Worm (Caenorhabditis elegans) whole organism, L2 larva: ENCODE results near the gene F56F11.4.
A peak's percentile ranks its signal among the peaks of the same experiment; 100 is the strongest.

Source experiments
- C34F6.9 ChIP-seq: fragments of 150-350 bp; optimal IDR thresholded peaks from 2 replicates; lab custom pipeline; 2014; ENCODE audit warnings: missing biosample characterization, missing genetic modification characterization
- F13H6.1 ChIP-seq: sonication (generic microtip); optimal IDR thresholded peaks from 2 replicates; lab custom pipeline; 2016; ENCODE audit warnings: missing genetic modification characterization, missing compliant biosample characterization
- Y55F3AM.14 ChIP-seq: fragments of 200-800 bp; sonication (Bioruptor generic); optimal IDR thresholded peaks from 2 replicates; lab custom pipeline; 2018; ENCODE audit warnings: mild to moderate bottlenecking, missing genetic modification characterization, missing compliant biosample characterization
- ZK546.5 ChIP-seq: sonication (generic microtip); optimal IDR thresholded peaks from 2 replicates; lab custom pipeline; 2017; ENCODE audit warnings: missing biosample characterization, missing genetic modification characterization
- alr-1 ChIP-seq: fragments of 150-350 bp; optimal IDR thresholded peaks from 2 replicates; lab custom pipeline; 2014; ENCODE audit warnings: missing biosample characterization, missing genetic modification characterization
- aly-2 ChIP-seq: fragments of 150-350 bp; optimal IDR thresholded peaks from 2 replicates; lab custom pipeline; 2014; ENCODE audit warnings: missing biosample characterization, missing genetic modification characterization
- ama-1 ChIP-seq: fragments of 150-350 bp; optimal IDR thresholded peaks from 2 replicates; lab custom pipeline; 2018; ENCODE audit warnings: inconsistent platforms
- blmp-1 ChIP-seq: sonication (generic microtip); optimal IDR thresholded peaks from 2 replicates; lab custom pipeline; 2017; ENCODE audit warnings: missing genetic modification characterization, mild to moderate bottlenecking, missing compliant biosample characterization, antibody characterized with exemption, moderate library complexity; ENCODE audit not compliant: insufficient read depth
- ceh-16 ChIP-seq: fragments of 150-350 bp; optimal IDR thresholded peaks from 2 replicates; lab custom pipeline; 2014; ENCODE audit warnings: missing biosample characterization, missing genetic modification characterization
- ceh-82 ChIP-seq: fragments of 150-350 bp; optimal IDR thresholded peaks from 2 replicates; lab custom pipeline; 2014; ENCODE audit warnings: missing biosample characterization, missing genetic modification characterization
- crh-2 ChIP-seq: sonication (generic microtip); optimal IDR thresholded peaks from 2 replicates; lab custom pipeline; 2017; ENCODE audit warnings: missing biosample characterization, missing genetic modification characterization
- dmd-4 ChIP-seq: sonication (generic microtip); optimal IDR thresholded peaks from 2 replicates; lab custom pipeline; 2017; ENCODE audit warnings: missing biosample characterization, missing genetic modification characterization
- egl-27 ChIP-seq: sonication (generic microtip); optimal IDR thresholded peaks from 3 replicates; lab custom pipeline; 2017; ENCODE audit warnings: missing biosample characterization, missing genetic modification reagents, missing genetic modification characterization
- elt-1 ChIP-seq: fragments of 150-350 bp; optimal IDR thresholded peaks from 2 replicates; lab custom pipeline; 2014; ENCODE audit warnings: missing biosample characterization, missing genetic modification characterization
- fos-1 ChIP-seq: fragments of 150-350 bp; optimal IDR thresholded peaks from 2 replicates; lab custom pipeline; 2014; ENCODE audit warnings: missing biosample characterization, missing genetic modification characterization
- gmeb-1 ChIP-seq: fragments of 150-350 bp; optimal IDR thresholded peaks from 2 replicates; lab custom pipeline; 2014; ENCODE audit warnings: missing biosample characterization, missing genetic modification characterization
- lin-11 ChIP-seq: fragments of 150-350 bp; sonication (generic microtip); optimal IDR thresholded peaks from 2 replicates; lab custom pipeline; 2014; ENCODE audit warnings: missing biosample characterization, missing genetic modification characterization, inconsistent platforms, mixed read lengths
- lin-13 ChIP-seq: fragments of 150-350 bp; optimal IDR thresholded peaks from 2 replicates; lab custom pipeline; 2014; ENCODE audit warnings: missing biosample characterization, missing genetic modification reagents, missing genetic modification characterization
- lin-39 ChIP-seq: fragments of 150-350 bp; optimal IDR thresholded peaks from 2 replicates; lab custom pipeline; 2014; ENCODE audit warnings: missing biosample characterization, missing genetic modification reagents, missing genetic modification characterization
- lsy-2 ChIP-seq, 2 experiments: fragments of 150-350 bp in 1 of 2; sonication (generic microtip) in 1 of 2; optimal IDR thresholded peaks; 2 replicates each; lab custom pipeline; 2014 to 2017; ENCODE audit warnings: missing biosample characterization in 2 of 2, missing genetic modification characterization in 2 of 2
- mbf-1 ChIP-seq: sonication (generic microtip); optimal IDR thresholded peaks from 2 replicates; lab custom pipeline; 2017; ENCODE audit warnings: missing biosample characterization, missing genetic modification characterization
- nhr-10 ChIP-seq: sonication (generic microtip); optimal IDR thresholded peaks from 2 replicates; lab custom pipeline; 2017; ENCODE audit warnings: missing biosample characterization, missing genetic modification characterization
- nhr-11 ChIP-seq: fragments of 150-350 bp; optimal IDR thresholded peaks from 2 replicates; lab custom pipeline; 2014; ENCODE audit warnings: missing biosample characterization, missing genetic modification characterization
- nhr-12 ChIP-seq: fragments of 150-350 bp; optimal IDR thresholded peaks from 2 replicates; lab custom pipeline; 2014; ENCODE audit warnings: missing biosample characterization, missing genetic modification characterization
- nhr-129 ChIP-seq: fragments of 150-350 bp; optimal IDR thresholded peaks from 2 replicates; lab custom pipeline; 2014; ENCODE audit warnings: missing biosample characterization, missing genetic modification characterization
- nhr-21 ChIP-seq: fragments of 150-350 bp; optimal IDR thresholded peaks from 2 replicates; lab custom pipeline; 2014; ENCODE audit warnings: missing biosample characterization, missing genetic modification characterization
- nhr-25 ChIP-seq: fragments of 150-350 bp; sonication (generic microtip); optimal IDR thresholded peaks from 3 replicates; lab custom pipeline; 2014; ENCODE audit warnings: missing biosample characterization, missing genetic modification characterization
- nhr-77 ChIP-seq: fragments of 150-350 bp; optimal IDR thresholded peaks from 2 replicates; lab custom pipeline; 2014; ENCODE audit warnings: missing biosample characterization, missing genetic modification characterization
- peb-1 ChIP-seq: fragments of 150-350 bp; optimal IDR thresholded peaks from 2 replicates; lab custom pipeline; 2014; ENCODE audit warnings: missing biosample characterization, missing genetic modification characterization
- sem-4 ChIP-seq: fragments of 150-350 bp; optimal IDR thresholded peaks from 2 replicates; lab custom pipeline; 2014; ENCODE audit warnings: missing biosample characterization, missing genetic modification reagents, missing genetic modification characterization
- sma-3 ChIP-seq: sonication (generic microtip); optimal IDR thresholded peaks from 2 replicates; lab custom pipeline; 2016; ENCODE audit warnings: missing genetic modification reagents, missing genetic modification characterization, missing compliant biosample characterization
- snpc-4 ChIP-seq: fragments of 150-350 bp; optimal IDR thresholded peaks from 2 replicates; lab custom pipeline; 2014; ENCODE audit warnings: missing biosample characterization, missing genetic modification characterization
- unc-39 ChIP-seq: fragments of 150-350 bp; optimal IDR thresholded peaks from 2 replicates; lab custom pipeline; 2014; ENCODE audit warnings: missing biosample characterization, missing genetic modification characterization
- unc-55 ChIP-seq: fragments of 150-350 bp; sonication (generic microtip); optimal IDR thresholded peaks from 3 replicates; lab custom pipeline; 2014; ENCODE audit warnings: missing biosample characterization, missing genetic modification reagents, missing genetic modification characterization
- zag-1 ChIP-seq: fragments of 150-350 bp; optimal IDR thresholded peaks from 2 replicates; lab custom pipeline; 2014; ENCODE audit warnings: missing biosample characterization, missing genetic modification characterization
- ztf-1 ChIP-seq: fragments of 200-800 bp; sonication (Bioruptor generic); conservative IDR thresholded peaks from 2 replicates; pipeline ENCODE4 v1.3.6; 2022; ENCODE audit warnings: missing genetic modification characterization, missing compliant biosample characterization
- ztf-11 ChIP-seq: sonication (generic microtip); optimal IDR thresholded peaks from 2 replicates; lab custom pipeline; 2017; ENCODE audit warnings: missing biosample characterization, missing genetic modification characterization
- ztf-4 ChIP-seq: fragments of 150-350 bp; optimal IDR thresholded peaks from 2 replicates; lab custom pipeline; 2014; ENCODE audit warnings: missing biosample characterization, missing genetic modification characterization

The F56F11.4 gene

DNA sequence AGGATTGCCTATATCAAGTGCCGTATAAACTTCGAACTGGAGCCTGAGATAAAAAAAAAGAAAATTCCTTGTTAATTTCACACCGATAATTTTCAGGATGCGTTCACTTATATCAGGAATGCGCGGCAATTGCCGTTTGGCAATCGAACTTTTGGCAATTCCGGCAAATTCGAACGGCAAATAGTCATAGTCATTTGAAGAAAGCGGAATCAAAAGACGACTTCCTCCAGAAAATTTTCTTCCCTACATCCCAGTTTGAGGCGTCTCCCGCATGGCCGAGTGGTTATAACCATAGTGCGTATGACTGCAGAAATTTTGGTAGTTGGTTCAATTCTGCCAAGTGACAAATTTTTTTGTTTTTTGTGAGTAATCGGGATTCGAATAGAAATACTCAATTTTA is at the start of gene F56F11.4:
TSS of gene F56F11.4 (plus strand) at position 301 of the 400 bp plus-strand sequence.
- TF ChIP-seq zag-1 (tag; lab: Kevin White, UChicago) (no peak), blmp-1 (tag; lab: Kevin White, UChicago) (no peak), F13H6.1 (tag; lab: Kevin White, UChicago) (no peak), peb-1 (tag; lab: Kevin White, UChicago) (no peak), nhr-77 (no peak), ztf-11 (no peak), nhr-12 (tag; lab: Kevin White, UChicago) (no peak), dmd-4 (tag; lab: Kevin White, UChicago) (no peak), lin-13 (GFP tag; lab: Kevin White, UChicago) (no peak), alr-1 (tag; lab: Kevin White, UChicago) (no peak), ceh-82 (tag; lab: Kevin White, UChicago) (no peak), sem-4 (tag; lab: Kevin White, UChicago) (no peak), ama-1 (lab: Kevin White, UChicago) (no peak), nhr-129 (no peak)
- TF ChIP-seq, all 48 proteins: peak for 0

DNA sequence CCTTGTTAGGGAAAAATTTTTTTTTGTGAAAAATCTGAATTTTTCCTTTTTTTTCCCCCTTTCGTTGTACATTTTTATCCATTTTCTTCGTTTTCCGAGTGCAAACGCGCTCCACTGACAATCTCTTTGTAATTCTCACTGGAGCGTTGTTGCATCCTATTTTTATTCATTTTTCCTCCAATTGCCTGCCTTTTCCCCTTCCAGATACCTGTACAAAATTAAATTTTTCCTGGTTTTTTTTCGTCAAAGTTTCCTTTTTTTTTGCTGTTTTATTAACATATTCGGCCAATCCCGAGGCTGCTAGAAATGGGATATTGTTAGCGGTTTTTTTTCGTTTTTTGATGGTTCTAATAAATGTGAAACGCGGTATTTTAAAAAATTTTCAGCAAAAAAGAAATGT is 44.6 kb upstream of the F56F11.4 start:
- TF ChIP-seq ama-1 (lab: Kevin White, UChicago) (peak; percentile 12), peb-1 (tag; lab: Kevin White, UChicago) (no peak), lin-13 (GFP tag; lab: Kevin White, UChicago) (peak; percentile 5), lsy-2 (tag; optimal IDR thresholded peaks at IDR 0.05; lab: Kevin White, UChicago) (peak in 1 of 2 experiments; percentile 22), dmd-4 (tag; lab: Kevin White, UChicago) (no peak)

DNA sequence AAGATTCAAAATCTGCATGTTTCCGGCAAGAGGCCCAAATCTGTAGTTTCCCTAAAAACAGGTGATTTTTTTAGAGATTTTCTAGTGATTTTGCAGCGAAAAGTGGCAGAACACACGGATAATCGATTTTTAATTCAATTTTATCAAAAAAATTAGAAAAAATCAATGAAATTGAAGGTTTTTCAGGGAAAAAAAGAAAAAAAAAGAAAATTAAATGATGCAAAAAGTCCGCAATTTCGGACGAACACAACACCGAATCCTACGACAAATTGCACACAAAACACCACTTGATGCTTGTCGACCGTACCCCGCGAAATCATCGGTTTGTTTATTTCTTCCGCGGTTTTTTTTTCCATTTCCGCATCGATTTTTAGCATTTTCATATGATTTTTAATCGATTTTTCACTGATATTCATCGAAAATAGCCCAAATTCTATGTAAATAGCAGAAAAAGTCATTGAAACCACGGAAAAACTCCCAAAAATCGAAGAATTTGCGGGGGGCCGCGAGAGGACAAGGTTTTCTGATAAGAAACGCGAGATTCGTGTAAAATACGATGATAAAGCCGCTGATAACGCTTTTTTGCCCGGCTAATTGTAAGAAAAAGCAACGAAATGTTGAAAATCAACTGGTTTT is 41.0 kb upstream of the F56F11.4 start, which contains the start of gene tufm-1:
TSS of gene tufm-1 (minus strand) at position 51 of the 636 bp plus-strand sequence.
- TF ChIP-seq fos-1 (peak; percentile 32), unc-39 (no peak), ceh-82 (tag; lab: Kevin White, UChicago) (no peak), unc-55 (peak; percentile 80), ztf-1 (GFP tag; lab: Robert Waterston, UW) (no peak), aly-2 (tag; lab: Kevin White, UChicago) (no peak), Y55F3AM.14 (GFP tag; lab: Kevin White, UChicago) (no peak), nhr-12 (tag; lab: Kevin White, UChicago) (no peak), egl-27 (no peak), gmeb-1 (tag; lab: Kevin White, UChicago) (peak; percentile 47), sem-4 (tag; lab: Kevin White, UChicago) (no peak), ztf-4 (tag; lab: Kevin White, UChicago) (no peak), elt-1 (tag; lab: Kevin White, UChicago) (no peak), nhr-25 (peak; percentile 42), ZK546.5 (tag; lab: Kevin White, UChicago) (no peak), nhr-11 (tag; lab: Kevin White, UChicago) (no peak), lin-39 (no peak), ztf-11 (no peak), alr-1 (tag; lab: Kevin White, UChicago) (no peak), lin-11 (tag; lab: Kevin White, UChicago) (no peak), lin-13 (GFP tag; lab: Kevin White, UChicago) (peak; percentile 69), dmd-4 (tag; lab: Kevin White, UChicago) (no peak), sma-3 (GFP tag; lab: Kevin White, UChicago) (no peak), snpc-4 (tag; lab: Kevin White, UChicago) (no peak), ceh-16 (tag; lab: Kevin White, UChicago) (no peak), nhr-10 (tag; lab: Kevin White, UChicago) (no peak), zag-1 (tag; lab: Kevin White, UChicago) (no peak), nhr-129 (peak; percentile 49), C34F6.9 (tag; lab: Kevin White, UChicago) (peak; percentile 78), mbf-1 (tag; lab: Kevin White, UChicago) (no peak), nhr-21 (tag; lab: Kevin White, UChicago) (no peak), crh-2 (tag; lab: Kevin White, UChicago) (peak; percentile 45), lsy-2 (tag; optimal IDR thresholded peaks at IDR 0.05; lab: Kevin White, UChicago) (peak; percentile 85 to 97), F13H6.1 (tag; lab: Kevin White, UChicago) (peak; percentile 17)
